Worm (Caenorhabditis elegans) whole organism, L1 larva: ENCODE results near the gene exc-15.

Experiments
- C16A3.4 ChIP-seq: fragments of 150-350 bp; optimal IDR thresholded peaks from 2 replicates; lab custom pipeline; 2014; ENCODE audit warnings: missing biosample characterization, missing genetic modification characterization
- F16B12.6 ChIP-seq: fragments of 150-350 bp; optimal IDR thresholded peaks from 2 replicates; lab custom pipeline; 2014; ENCODE audit warnings: missing biosample characterization, missing genetic modification characterization
- Y116A8C.19 ChIP-seq: sonication (generic microtip); optimal IDR thresholded peaks from 2 replicates; lab custom pipeline; 2016; ENCODE audit warnings: missing compliant biosample characterization, missing genetic modification characterization, borderline replicate concordance
- aha-1 ChIP-seq: fragments of 150-350 bp; optimal IDR thresholded peaks from 2 replicates; lab custom pipeline; 2014; ENCODE audit warnings: missing biosample characterization, missing genetic modification characterization
- ama-1 ChIP-seq: fragments of 150-350 bp; optimal IDR thresholded peaks from 2 replicates; lab custom pipeline; 2014
- blmp-1 ChIP-seq: fragments of 150-350 bp; optimal IDR thresholded peaks from 2 replicates; lab custom pipeline; 2014; ENCODE audit warnings: missing biosample characterization, missing genetic modification characterization
- ceh-8 ChIP-seq: fragments of 200-800 bp; sonication (Bioruptor generic); optimal IDR thresholded peaks from 2 replicates; lab custom pipeline; 2018; ENCODE audit warnings: mild to moderate bottlenecking, missing genetic modification characterization, moderate library complexity, missing compliant biosample characterization
- ceh-82 ChIP-seq, 3 experiments: fragments of 150-350 bp in 1 of 3; sonication (generic microtip) in 2 of 3; optimal IDR thresholded peaks; 2 replicates each; lab custom pipeline; 2014 to 2017; ENCODE audit warnings: missing biosample characterization in 3 of 3, missing genetic modification characterization in 3 of 3
- ceh-88 ChIP-seq: fragments of 200-800 bp; sonication (Bioruptor generic); IDR thresholded peaks from 2 replicates; pipeline ENCODE4 v1.3.6; 2022; ENCODE audit warnings: missing genetic modification characterization, missing compliant biosample characterization
- ceh-90 ChIP-seq: sonication (generic microtip); optimal IDR thresholded peaks from 2 replicates; lab custom pipeline; 2016; ENCODE audit warnings: missing genetic modification characterization, missing compliant biosample characterization
- ces-1 ChIP-seq: fragments of 150-350 bp; optimal IDR thresholded peaks from 2 replicates; lab custom pipeline; 2014; ENCODE audit warnings: missing biosample characterization, missing genetic modification reagents, missing genetic modification characterization
- dpl-1 ChIP-seq, 3 experiments: fragments of 150-350 bp in 2 of 3; sonication (generic microtip) in 1 of 3; optimal IDR thresholded peaks; 2 replicates each; lab custom pipeline; 2014 to 2017; ENCODE audit warnings: missing biosample characterization in 3 of 3, missing genetic modification characterization in 3 of 3, missing genetic modification reagents in 3 of 3
- dsc-1 ChIP-seq: sonication (generic microtip); optimal IDR thresholded peaks from 2 replicates; lab custom pipeline; 2016; ENCODE audit warnings: mild to moderate bottlenecking, missing genetic modification characterization, missing compliant biosample characterization
- efl-1 ChIP-seq, 4 experiments: fragments of 150-350 bp; optimal IDR thresholded peaks in 3 of 4; peaks in 1 of 4; 1 replicate in 1 of 4; 2 replicates in 3 of 4; lab custom pipeline; 2014; ENCODE audit warnings: missing biosample characterization in 2 of 4, missing genetic modification characterization in 2 of 4, missing genetic modification reagents in 2 of 4
- efl-3 ChIP-seq: fragments of 200-800 bp; sonication (Bioruptor generic); optimal IDR thresholded peaks from 2 replicates; lab custom pipeline; 2018; ENCODE audit warnings: mild to moderate bottlenecking, missing genetic modification characterization, missing compliant biosample characterization
- elt-2 ChIP-seq: sonication (generic microtip); optimal IDR thresholded peaks from 2 replicates; lab custom pipeline; 2016; ENCODE audit warnings: missing genetic modification characterization, mild to moderate bottlenecking, inconsistent platforms, missing compliant biosample characterization, missing genetic modification reagents
- elt-3 ChIP-seq, 6 experiments: fragments of 150-350 bp in 1 of 6; sonication (generic microtip); optimal IDR thresholded peaks; 2 replicates each; lab custom pipeline; 2017 to 2018; ENCODE audit warnings: missing biosample characterization in 6 of 6, missing genetic modification characterization in 6 of 6, inconsistent platforms in 1 of 6
- fkh-10 ChIP-seq: sonication (generic microtip); optimal IDR thresholded peaks from 2 replicates; lab custom pipeline; 2017; ENCODE audit warnings: missing biosample characterization, missing genetic modification reagents, missing genetic modification characterization
- hlh-17 ChIP-seq: fragments of 200-800 bp; sonication (Bioruptor generic); optimal IDR thresholded peaks from 2 replicates; lab custom pipeline; 2018; ENCODE audit warnings: missing genetic modification characterization, mild to moderate bottlenecking, missing compliant biosample characterization, moderate library complexity, borderline replicate concordance
- hpl-2 ChIP-seq: fragments of 150-350 bp; optimal IDR thresholded peaks from 2 replicates; lab custom pipeline; 2014; ENCODE audit warnings: missing biosample characterization, missing genetic modification reagents, missing genetic modification characterization
- lin-13 ChIP-seq: fragments of 150-350 bp; optimal IDR thresholded peaks from 2 replicates; lab custom pipeline; 2014; ENCODE audit warnings: missing biosample characterization, missing genetic modification reagents, missing genetic modification characterization
- lin-14 ChIP-seq: fragments of 200-800 bp; sonication (Bioruptor generic); optimal IDR thresholded peaks from 2 replicates; lab custom pipeline; 2018; ENCODE audit warnings: mild to moderate bottlenecking, missing genetic modification characterization, moderate library complexity, missing compliant biosample characterization
- lin-15B ChIP-seq: fragments of 150-350 bp; sonication (generic microtip); optimal IDR thresholded peaks from 3 replicates; lab custom pipeline; 2014; ENCODE audit warnings: missing biosample characterization, missing genetic modification characterization
- lin-39 ChIP-seq: fragments of 150-350 bp; optimal IDR thresholded peaks from 2 replicates; lab custom pipeline; 2014; ENCODE audit warnings: missing biosample characterization, missing genetic modification reagents, missing genetic modification characterization
- lsy-2 ChIP-seq, 2 experiments: fragments of 150-350 bp; optimal IDR thresholded peaks; 2 replicates each; lab custom pipeline; 2014; ENCODE audit warnings: missing biosample characterization in 2 of 2, missing genetic modification characterization in 2 of 2
- mdl-1 ChIP-seq, 2 experiments: fragments of 150-350 bp; optimal IDR thresholded peaks; 2 replicates each; lab custom pipeline; 2014 to 2017; ENCODE audit warnings: missing biosample characterization in 2 of 2, missing genetic modification characterization in 2 of 2, inconsistent platforms in 1 of 2
- mef-2 ChIP-seq: fragments of 150-350 bp; optimal IDR thresholded peaks from 2 replicates; lab custom pipeline; 2014; ENCODE audit warnings: missing biosample characterization, missing genetic modification characterization
- mep-1 ChIP-seq: fragments of 150-350 bp; optimal IDR thresholded peaks from 2 replicates; lab custom pipeline; 2014; ENCODE audit warnings: missing biosample characterization, missing genetic modification characterization
- nhr-19 ChIP-seq: fragments of 200-800 bp; sonication (Bioruptor generic); conservative IDR thresholded peaks from 2 replicates; pipeline ENCODE4 v1.3.6; 2022; ENCODE audit warnings: missing genetic modification characterization, missing compliant biosample characterization
- nhr-237 ChIP-seq: fragments of 150-350 bp; optimal IDR thresholded peaks from 2 replicates; lab custom pipeline; 2014; ENCODE audit warnings: missing biosample characterization, missing genetic modification characterization
- nhr-28 ChIP-seq: fragments of 150-350 bp; optimal IDR thresholded peaks from 2 replicates; lab custom pipeline; 2014; ENCODE audit warnings: missing biosample characterization, missing genetic modification characterization
- nhr-71 ChIP-seq: sonication (generic microtip); optimal IDR thresholded peaks from 2 replicates; lab custom pipeline; 2016; ENCODE audit warnings: mild to moderate bottlenecking, missing genetic modification characterization, moderate library complexity, missing compliant biosample characterization
- nhr-76 ChIP-seq: sonication (generic microtip); optimal IDR thresholded peaks from 2 replicates; lab custom pipeline; 2017; ENCODE audit warnings: missing biosample characterization, missing genetic modification characterization
- nhr-85 ChIP-seq: sonication (generic microtip); peaks from one replicate; lab custom pipeline; 2016; ENCODE audit warnings: missing genetic modification characterization, inconsistent platforms, missing compliant biosample characterization
- nhr-90 ChIP-seq: sonication (generic microtip); optimal IDR thresholded peaks from 2 replicates; lab custom pipeline; 2016; ENCODE audit warnings: mild to moderate bottlenecking, missing genetic modification characterization, missing compliant biosample characterization; ENCODE audit not compliant: poor library complexity
- pag-3 ChIP-seq: sonication (generic microtip); optimal IDR thresholded peaks from 2 replicates; lab custom pipeline; 2017; ENCODE audit warnings: missing genetic modification characterization, mild to moderate bottlenecking, missing compliant biosample characterization, antibody characterized with exemption, borderline replicate concordance; ENCODE audit not compliant: insufficient read depth
- rnt-1 ChIP-seq: sonication (generic microtip); optimal IDR thresholded peaks from 2 replicates; lab custom pipeline; 2016; ENCODE audit warnings: mild to moderate bottlenecking, missing genetic modification characterization, moderate library complexity, missing compliant biosample characterization
- snpc-4 ChIP-seq: fragments of 150-350 bp; optimal IDR thresholded peaks from 2 replicates; lab custom pipeline; 2014; ENCODE audit warnings: missing biosample characterization, missing genetic modification characterization
- sup-37 ChIP-seq: fragments of 200-800 bp; sonication (Bioruptor generic); optimal IDR thresholded peaks from 2 replicates; lab custom pipeline; 2018; ENCODE audit warnings: mild to moderate bottlenecking, missing genetic modification characterization, missing compliant biosample characterization
- unc-130 ChIP-seq: fragments of 150-350 bp; optimal IDR thresholded peaks from 2 replicates; lab custom pipeline; 2017; ENCODE audit warnings: missing biosample characterization, missing genetic modification characterization, inconsistent platforms
- unc-62 ChIP-seq: fragments of 150-350 bp; optimal IDR thresholded peaks from 2 replicates; lab custom pipeline; 2014; ENCODE audit warnings: missing biosample characterization, missing genetic modification reagents, missing genetic modification characterization
- unc-86 ChIP-seq: sonication (generic microtip); optimal IDR thresholded peaks from 2 replicates; lab custom pipeline; 2016; ENCODE audit warnings: missing genetic modification characterization, missing compliant biosample characterization
- vab-15 ChIP-seq: sonication (generic microtip); optimal IDR thresholded peaks from 2 replicates; lab custom pipeline; 2017; ENCODE audit warnings: missing genotype, mild to moderate bottlenecking, missing genetic modification characterization, missing compliant biosample characterization
- xbp-1 ChIP-seq: sonication (generic microtip); optimal IDR thresholded peaks from 2 replicates; lab custom pipeline; 2016; ENCODE audit warnings: missing genetic modification characterization, missing compliant biosample characterization
- zag-1 ChIP-seq: fragments of 150-350 bp; optimal IDR thresholded peaks from 2 replicates; lab custom pipeline; 2014; ENCODE audit warnings: missing biosample characterization, missing genetic modification characterization

The exc-15 gene

ce11 chrV:4512733-4513132 lies 29.5 kb downstream of the exc-15 start, which contains the start of gene T28F12.1 (continued):
- no peak for TF ChIP-seq dpl-1 (GFP tag; optimal IDR thresholded peaks at IDR 0.05; lab: Kevin White, UChicago)
- TF ChIP-seq lin-14: no peak
- TF ChIP-seq, all 84 proteins: peak for 0

ce11 chrV:4518657-4519056 lies 35.4 kb downstream of the exc-15 start:
- no peak for TF ChIP-seq nhr-19 (GFP tag; lab: Robert Waterston, UW)
- TF ChIP-seq unc-86 (tag; lab: Kevin White, UChicago): no peak
- no peak for TF ChIP-seq nhr-76 (tag; lab: Kevin White, UChicago)
- peak in 4 of 6 experiments; percentile 13 to 53 (median 29) for TF ChIP-seq elt-3 (tag; optimal IDR thresholded peaks at IDR 0.05; lab: Kevin White, UChicago)
- peak; percentile 75 for TF ChIP-seq blmp-1 (tag; lab: Kevin White, UChicago)
- TF ChIP-seq ama-1: no peak
- TF ChIP-seq efl-1 (optimal IDR thresholded peaks at IDR 0.05; lab: Kevin White, UChicago): no peak
- TF ChIP-seq efl-1 (GFP tag; optimal IDR thresholded peaks at IDR 0.05 in 1 of 2; lab: Kevin White, UChicago): no peak
- TF ChIP-seq mep-1: no peak
- peak; percentile 11 for TF ChIP-seq lin-14
- no peak for TF ChIP-seq fkh-10 (GFP tag; lab: Kevin White, UChicago)
- peak; percentile 53 for TF ChIP-seq nhr-85 (tag; lab: Kevin White, UChicago)
- TF ChIP-seq snpc-4 (tag; lab: Kevin White, UChicago): no peak
- no peak for TF ChIP-seq F16B12.6 (tag; lab: Kevin White, UChicago)
- TF ChIP-seq xbp-1 (tag; lab: Kevin White, UChicago): no peak
- TF ChIP-seq ceh-82 (tag; optimal IDR thresholded peaks at IDR 0.05; lab: Kevin White, UChicago): no peak
- no peak for TF ChIP-seq vab-15 (tag; lab: Kevin White, UChicago)
- no peak for TF ChIP-seq unc-130 (tag; lab: Kevin White, UChicago)
- no peak for TF ChIP-seq ceh-88 (GFP tag; lab: Robert Waterston, UW)
- TF ChIP-seq Y116A8C.19: no peak
- TF ChIP-seq ceh-8 (GFP tag; lab: Kevin White, UChicago): no peak

ce11 chrV:4523312-4523711 lies 40.1 kb downstream of the exc-15 start:
- no peak for TF ChIP-seq elt-2 (tag; lab: Kevin White, UChicago)
- TF ChIP-seq blmp-1 (tag; lab: Kevin White, UChicago): peak; percentile 51
- peak in 1 of 6 experiments; percentile 56 for TF ChIP-seq elt-3 (tag; optimal IDR thresholded peaks at IDR 0.05; lab: Kevin White, UChicago)
- TF ChIP-seq unc-130 (tag; lab: Kevin White, UChicago): peak; percentile 10
- peak in 1 of 2 experiments; percentile 9 for TF ChIP-seq mdl-1 (tag; optimal IDR thresholded peaks at IDR 0.05; lab: Kevin White, UChicago)

- TF ChIP-seq mep-1: no peak
- TF ChIP-seq nhr-237: no peak
- TF ChIP-seq ceh-90 (tag; lab: Kevin White, UChicago): no peak
- TF ChIP-seq dpl-1 (GFP tag; optimal IDR thresholded peaks at IDR 0.05; lab: Kevin White, UChicago): no peak
- no peak for TF ChIP-seq sup-37 (GFP tag; lab: Kevin White, UChicago)
- TF ChIP-seq pag-3 (tag; lab: Kevin White, UChicago): peak; percentile 3
- TF ChIP-seq unc-62: no peak
- no peak for TF ChIP-seq hpl-2 (GFP tag; lab: Kevin White, UChicago)
- TF ChIP-seq ces-1 (GFP tag; lab: Kevin White, UChicago): no peak
- peak; percentile 84 for TF ChIP-seq lin-14
- no peak for TF ChIP-seq unc-86 (tag; lab: Kevin White, UChicago)
- no peak for TF ChIP-seq elt-2 (tag; lab: Kevin White, UChicago)
- no peak for TF ChIP-seq C16A3.4 (tag; lab: Kevin White, UChicago)
- no peak for TF ChIP-seq fkh-10 (GFP tag; lab: Kevin White, UChicago)
- TF ChIP-seq elt-3 (tag; optimal IDR thresholded peaks at IDR 0.05; lab: Kevin White, UChicago): no peak
- TF ChIP-seq mef-2 (tag; lab: Kevin White, UChicago): no peak
- no peak for TF ChIP-seq dsc-1
- TF ChIP-seq aha-1 (tag; lab: Kevin White, UChicago): no peak
- no peak for TF ChIP-seq lin-39
- no peak for TF ChIP-seq hlh-17 (GFP tag; lab: Kevin White, UChicago)
- no peak for TF ChIP-seq nhr-90
- no peak for TF ChIP-seq mdl-1 (tag; optimal IDR thresholded peaks at IDR 0.05; lab: Kevin White, UChicago)
- no peak for TF ChIP-seq nhr-28
- TF ChIP-seq rnt-1 (tag; lab: Kevin White, UChicago): peak; percentile 61
- TF ChIP-seq lin-13 (GFP tag; lab: Kevin White, UChicago): no peak
- TF ChIP-seq blmp-1 (tag; lab: Kevin White, UChicago): no peak
- no peak for TF ChIP-seq zag-1
- no peak for TF ChIP-seq lin-15B (tag; lab: Kevin White, UChicago)
- TF ChIP-seq lsy-2 (tag; optimal IDR thresholded peaks at IDR 0.05; lab: Kevin White, UChicago): no peak
- no peak for TF ChIP-seq efl-3 (GFP tag; lab: Kevin White, UChicago)
- TF ChIP-seq nhr-71: peak; percentile 58
These were observed 40.6 kb downstream of the exc-15 start for ce11 chrV:4523844-4524243.
